Fruit fly (Drosophila melanogaster) whole organism, embryonic: Measurements from ENCODE around the gene CG34462.

ENCODE experiments used
- BtbVII ChIP-seq: fragments of 200-800 bp; sonication (Bioruptor generic); optimal IDR thresholded peaks from 3 replicates; lab custom pipeline; 2017; ENCODE audit warnings: missing biosample characterization, mild to moderate bottlenecking, missing genetic modification characterization
- CG10366 ChIP-seq: fragments of 200-800 bp; sonication (Bioruptor generic); IDR thresholded peaks from 2 replicates; pipeline ENCODE4 v1.3.6; 2022; ENCODE audit warnings: missing biosample characterization, missing genetic modification characterization
- CG10565 ChIP-seq: fragments of 200-800 bp; sonication (Bioruptor generic); optimal IDR thresholded peaks from 3 replicates; lab custom pipeline; 2016; ENCODE audit warnings: missing biosample characterization, mild to moderate bottlenecking, missing genetic modification characterization
- CG11093 ChIP-seq: fragments of 200-800 bp; sonication (Bioruptor generic); IDR thresholded peaks from 3 replicates; pipeline ENCODE4 v1.3.6; 2022; ENCODE audit warnings: missing biosample characterization, missing genetic modification characterization
- CG11560 ChIP-seq: fragments of 200-800 bp; sonication (Bioruptor generic); IDR thresholded peaks from 3 replicates; pipeline ENCODE4 v1.3.6; 2022; ENCODE audit warnings: missing biosample characterization, missing genetic modification characterization
- CG11696 ChIP-seq: fragments of 200-800 bp; sonication (Bioruptor generic); IDR thresholded peaks from 2 replicates; pipeline ENCODE4 v1.3.6; 2022; ENCODE audit warnings: missing biosample characterization, missing genetic modification characterization
- CG12769 ChIP-seq: fragments of 200-800 bp; sonication (Bioruptor generic); optimal IDR thresholded peaks from 2 replicates; lab custom pipeline; 2019; ENCODE audit warnings: missing biosample characterization, mild to moderate bottlenecking, missing genetic modification characterization, moderate library complexity
- CG13296 ChIP-seq: fragments of 200-800 bp; sonication (Bioruptor generic); optimal IDR thresholded peaks from 3 replicates; lab custom pipeline; 2018; ENCODE audit warnings: missing biosample characterization, mild to moderate bottlenecking, missing genetic modification characterization
- CG13624 ChIP-seq: fragments of 200-800 bp; sonication (Bioruptor generic); optimal IDR thresholded peaks from 2 replicates; lab custom pipeline; 2016; ENCODE audit warnings: missing biosample characterization, missing genetic modification characterization
- CG14965 ChIP-seq: fragments of 200-800 bp; sonication (Bioruptor generic); optimal IDR thresholded peaks from 2 replicates; lab custom pipeline; 2016; ENCODE audit warnings: missing biosample characterization, missing genetic modification characterization, borderline replicate concordance
- CG17361 ChIP-seq: fragments of 200-800 bp; sonication (Bioruptor generic); IDR thresholded peaks from 3 replicates; pipeline ENCODE4 v1.3.6; 2022; ENCODE audit warnings: missing biosample characterization, missing genetic modification characterization
- CG18764 ChIP-seq: fragments of 200-800 bp; sonication (Bioruptor generic); optimal IDR thresholded peaks from 3 replicates; lab custom pipeline; 2016; ENCODE audit warnings: missing biosample characterization, missing genetic modification characterization
- CG2199 ChIP-seq: fragments of 200-800 bp; sonication (Bioruptor generic); IDR thresholded peaks from 3 replicates; pipeline ENCODE4 v1.3.6; 2022; ENCODE audit warnings: missing biosample characterization, missing genetic modification characterization
- CG3065 ChIP-seq: fragments of 200-800 bp; sonication (Bioruptor generic); optimal IDR thresholded peaks from 2 replicates; lab custom pipeline; 2016; ENCODE audit warnings: missing biosample characterization, missing genetic modification characterization
- CG31365 ChIP-seq: fragments of 200-800 bp; sonication (Bioruptor generic); optimal IDR thresholded peaks from 2 replicates; lab custom pipeline; 2018; ENCODE audit warnings: missing biosample characterization, mild to moderate bottlenecking, missing genetic modification characterization
- CG3847 ChIP-seq: fragments of 200-800 bp; sonication (Bioruptor generic); IDR thresholded peaks from 2 replicates; pipeline ENCODE4 v1.3.6; 2022; ENCODE audit warnings: missing biosample characterization, missing genetic modification characterization
- CG42726 ChIP-seq: fragments of 200-800 bp; sonication (Bioruptor generic); IDR thresholded peaks from 2 replicates; pipeline ENCODE4 v1.3.6; 2022; ENCODE audit warnings: missing biosample characterization, missing genetic modification characterization; ENCODE audit not compliant: partially characterized antibody
- CG43689 ChIP-seq: fragments of 200-800 bp; sonication (Bioruptor generic); IDR thresholded peaks from 2 replicates; pipeline ENCODE4 v1.3.6; 2022; ENCODE audit warnings: missing biosample characterization, missing genetic modification characterization
- CG5953 ChIP-seq: fragments of 200-800 bp; sonication (Bioruptor generic); IDR thresholded peaks from 2 replicates; pipeline ENCODE4 v1.3.6; 2022; ENCODE audit warnings: missing biosample characterization, missing genetic modification characterization
- CG6791 ChIP-seq: fragments of 200-800 bp; sonication (Bioruptor generic); IDR thresholded peaks from 3 replicates; pipeline ENCODE4 v1.3.6; 2022; ENCODE audit warnings: missing biosample characterization, missing genetic modification characterization; ENCODE audit not compliant: partially characterized antibody
- CG7372 ChIP-seq: fragments of 200-800 bp; sonication (Bioruptor generic); IDR thresholded peaks from 2 replicates; pipeline ENCODE4 v1.3.6; 2022; ENCODE audit warnings: missing biosample characterization, missing genetic modification characterization
- CG7987 ChIP-seq: fragments of 200-800 bp; sonication (Bioruptor generic); optimal IDR thresholded peaks from 2 replicates; lab custom pipeline; 2018; ENCODE audit warnings: missing biosample characterization, mild to moderate bottlenecking, missing genetic modification characterization, moderate library complexity
- Fer1 ChIP-seq: fragments of 200-800 bp; sonication (Bioruptor generic); optimal IDR thresholded peaks from 2 replicates; lab custom pipeline; 2017; ENCODE audit warnings: missing biosample characterization, mild to moderate bottlenecking, missing genetic modification characterization
- Hr78 ChIP-seq, 2 experiments: fragments of 200-800 bp in 1 of 2; fragments of >200 bp in 1 of 2; sonication (Bioruptor generic) in 1 of 2; optimal IDR thresholded peaks; 2 replicates each; lab custom pipeline; 2017 to 2019; ENCODE audit warnings: missing biosample characterization in 2 of 2, missing genetic modification characterization in 2 of 2, mild to moderate bottlenecking in 1 of 2, moderate library complexity in 1 of 2
- Jarid2 ChIP-seq: fragments of 200-800 bp; sonication (Bioruptor generic); optimal IDR thresholded peaks from 3 replicates; lab custom pipeline; 2017; ENCODE audit warnings: mild to moderate bottlenecking, missing biosample characterization, missing genetic modification reagents, missing genetic modification characterization
- Kr ChIP-seq: fragments of 200-800 bp; sonication (Bioruptor generic); optimal IDR thresholded peaks from 2 replicates; lab custom pipeline; 2017; ENCODE audit warnings: missing biosample characterization, mild to moderate bottlenecking, missing genetic modification characterization
- Max ChIP-seq: fragments of 200-800 bp; sonication (Bioruptor generic); optimal IDR thresholded peaks from 2 replicates; lab custom pipeline; 2016; ENCODE audit warnings: missing biosample characterization, mild to moderate bottlenecking, missing genetic modification characterization
- Myb ChIP-seq: fragments of 200-800 bp; sonication (Bioruptor generic); optimal IDR thresholded peaks from 2 replicates; lab custom pipeline; 2016; ENCODE audit warnings: missing biosample characterization, missing genetic modification characterization
- Oaz ChIP-seq: fragments of 200-800 bp; sonication (Bioruptor generic); IDR thresholded peaks from 2 replicates; pipeline ENCODE4 v1.3.6; 2022; ENCODE audit warnings: missing biosample characterization, missing genetic modification characterization
- Sry-δ ChIP-seq: fragments of 200-800 bp; sonication (Bioruptor generic); optimal IDR thresholded peaks from 2 replicates; lab custom pipeline; 2016; ENCODE audit warnings: missing biosample characterization, missing genetic modification characterization
- ash1 ChIP-seq: fragments of 200-800 bp; sonication (Bioruptor generic); optimal IDR thresholded peaks from 2 replicates; lab custom pipeline; 2018; ENCODE audit warnings: missing biosample characterization, mild to moderate bottlenecking, missing genetic modification characterization
- bsh ChIP-seq, 2 experiments: fragments of 200-800 bp; sonication (Bioruptor generic); optimal IDR thresholded peaks; 2 replicates each; lab custom pipeline; 2017 to 2018; ENCODE audit warnings: mild to moderate bottlenecking in 2 of 2, missing biosample characterization in 2 of 2, missing genetic modification characterization in 2 of 2, moderate library complexity in 1 of 2
- cad ChIP-seq: fragments of >200 bp; optimal IDR thresholded peaks from 2 replicates; lab custom pipeline; 2017; ENCODE audit warnings: missing biosample characterization, missing genetic modification characterization
- chm ChIP-seq: fragments of 200-800 bp; sonication (Bioruptor generic); IDR thresholded peaks from 2 replicates; pipeline ENCODE4 v1.3.6; 2022; ENCODE audit warnings: missing biosample characterization, missing genetic modification characterization
- crc ChIP-seq: fragments of 200-800 bp; sonication (Bioruptor generic); optimal IDR thresholded peaks from 2 replicates; lab custom pipeline; 2016; ENCODE audit warnings: missing biosample characterization, missing genetic modification characterization
- croc ChIP-seq: fragments of 200-800 bp; sonication (Bioruptor generic); conservative IDR thresholded peaks from 3 replicates; pipeline ENCODE4 v1.3.6; 2022; ENCODE audit warnings: missing biosample characterization, missing genetic modification characterization
- dati ChIP-seq: fragments of 200-800 bp; sonication (Bioruptor generic); IDR thresholded peaks from 2 replicates; pipeline ENCODE4 v1.3.6; 2022; ENCODE audit warnings: missing biosample characterization, missing genetic modification characterization
- dmrt99B ChIP-seq: fragments of 200-800 bp; sonication (Bioruptor generic); optimal IDR thresholded peaks from 2 replicates; lab custom pipeline; 2018; ENCODE audit warnings: missing biosample characterization, mild to moderate bottlenecking, missing genetic modification characterization, moderate library complexity
- exex ChIP-seq: fragments of 200-800 bp; sonication (Bioruptor generic); optimal IDR thresholded peaks from 4 replicates; lab custom pipeline; 2018; ENCODE audit warnings: missing biosample characterization, mild to moderate bottlenecking, missing genetic modification characterization, moderate library complexity
- h ChIP-seq: fragments of >200 bp; optimal IDR thresholded peaks from 2 replicates; lab custom pipeline; 2017
- insv ChIP-seq, 2 experiments: fragments of 200-800 bp; sonication (Bioruptor generic); optimal IDR thresholded peaks; 3 replicates each; lab custom pipeline; 2016 to 2018; ENCODE audit warnings: missing biosample characterization in 2 of 2, missing genetic modification characterization in 2 of 2
- ken ChIP-seq: fragments of 200-800 bp; sonication (Bioruptor generic); IDR thresholded peaks from 3 replicates; pipeline ENCODE4 v1.3.6; 2022; ENCODE audit warnings: missing biosample characterization, missing genetic modification characterization
- knrl ChIP-seq: fragments of 200-800 bp; sonication (Bioruptor generic); IDR thresholded peaks from 3 replicates; pipeline ENCODE4 v1.3.6; 2022; ENCODE audit warnings: missing biosample characterization, missing genetic modification characterization; ENCODE audit not compliant: partially characterized antibody
- mam ChIP-seq: fragments of 200-800 bp; sonication (Bioruptor generic); optimal IDR thresholded peaks from 3 replicates; lab custom pipeline; 2016; ENCODE audit warnings: missing biosample characterization, missing genetic modification characterization
- pb ChIP-seq: fragments of 200-800 bp; sonication (Bioruptor generic); optimal IDR thresholded peaks from 3 replicates; lab custom pipeline; 2016; ENCODE audit warnings: missing biosample characterization, missing genetic modification characterization
- pfk ChIP-seq: fragments of 200-800 bp; sonication (Bioruptor generic); optimal IDR thresholded peaks from 2 replicates; lab custom pipeline; 2018; ENCODE audit warnings: missing biosample characterization, mild to moderate bottlenecking, missing genetic modification characterization, moderate library complexity
- salm ChIP-seq: fragments of 200-800 bp; sonication (Bioruptor generic); optimal IDR thresholded peaks from 2 replicates; lab custom pipeline; 2018; ENCODE audit warnings: missing biosample characterization, mild to moderate bottlenecking, missing genetic modification characterization
- sqz ChIP-seq: fragments of 200-800 bp; sonication (Bioruptor generic); optimal IDR thresholded peaks from 3 replicates; lab custom pipeline; 2018; ENCODE audit warnings: missing biosample characterization, mild to moderate bottlenecking, missing genetic modification characterization
- tx ChIP-seq: fragments of 200-800 bp; sonication (Bioruptor generic); optimal IDR thresholded peaks from 2 replicates; lab custom pipeline; 2016; ENCODE audit warnings: missing biosample characterization, missing genetic modification characterization

The CG34462 gene

DNA sequence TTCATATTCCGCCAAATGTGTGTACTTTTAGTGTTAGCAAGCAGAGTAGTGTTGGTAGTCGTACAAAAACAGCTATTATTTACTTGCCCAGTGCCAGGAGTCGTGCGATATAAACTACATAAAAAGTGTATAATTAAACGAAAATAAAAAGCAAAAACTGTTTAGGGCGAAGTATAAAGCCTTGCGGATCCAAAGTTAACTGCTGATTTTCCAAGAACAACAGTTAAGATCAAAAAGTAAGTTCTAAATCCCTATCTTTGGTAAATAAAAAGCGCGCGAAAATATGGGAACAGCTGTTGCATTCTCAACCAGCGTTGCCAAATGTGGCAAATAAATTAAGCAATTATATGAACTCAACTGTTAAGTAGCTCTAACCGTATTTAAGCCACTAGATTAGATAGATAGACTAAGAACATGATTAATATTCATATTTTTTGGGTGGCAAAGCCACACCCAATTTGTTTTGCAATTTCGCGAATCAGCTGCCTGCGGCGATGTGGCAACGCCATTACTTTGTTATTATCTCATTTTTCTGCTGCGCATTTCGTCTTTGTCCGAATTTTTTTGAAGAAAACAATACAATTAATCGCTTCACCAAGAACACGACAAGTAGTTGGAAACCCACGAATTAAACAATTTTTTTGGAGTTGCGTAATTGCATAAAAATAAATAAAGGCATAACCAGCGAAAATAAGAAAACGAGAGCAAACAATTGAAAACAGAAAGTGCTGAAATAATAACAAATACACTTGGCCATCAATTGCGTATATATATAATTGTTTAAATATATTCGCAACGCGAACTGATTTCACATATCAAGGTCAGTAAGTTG is 12.1 kb downstream of the CG34462 start, which contains the start of the genes Prim1 and CG7083 (continued):
- TF ChIP-seq pb (GFP tag; lab: Kevin White, UChicago) (peak; percentile 21), Hr78 (GFP tag; optimal IDR thresholded peaks at IDR 0.05; lab: Kevin White, UChicago) (no peak), CG12769 (tag; lab: Kevin White, UChicago) (no peak), mam (GFP tag; lab: Kevin White, UChicago) (peak; percentile 69), pfk (GFP tag; lab: Kevin White, UChicago) (no peak), salm (tag; lab: Kevin White, UChicago) (peak; percentile 20), CG17361 (peak; percentile 60; the same call in 2 of the 3 replicates), CG6791 (no peak), BtbVII (GFP tag; lab: Kevin White, UChicago) (peak; percentile 44), ken (0 out of 3 replicates have a peak, but pooled peaks have one; percentile 35), Kr (GFP tag; lab: Kevin White, UChicago) (no peak), knrl (GFP tag; lab: Robert Waterston, UW) (no peak), CG13624 (GFP tag; lab: Kevin White, UChicago) (peak; percentile 97), CG7372 (GFP tag; lab: Robert Waterston, UW) (no peak), Sry-δ (peak; percentile 63), Myb (GFP tag; lab: Kevin White, UChicago) (peak; percentile 55), CG2199 (no peak), CG10366 (GFP tag; lab: Robert Waterston, UW) (peak; percentile 12; the same call in 1 of the 2 replicates), h (lab: Kevin White, UChicago) (no peak), CG43689 (no peak), tx (GFP tag; lab: Kevin White, UChicago) (peak; percentile 66), CG13296 (GFP tag; lab: Kevin White, UChicago) (peak; percentile 53), CG31365 (tag; lab: Kevin White, UChicago) (no peak), CG11093 (GFP tag; lab: Robert Waterston, UW) (no peak), chm (GFP tag; lab: Robert Waterston, UW) (no peak), CG42726 (GFP tag; lab: Robert Waterston, UW) (no peak), CG11560 (tag; lab: Robert Waterston, UW) (no peak), Max (peak; percentile 72), exex (peak; percentile 35), CG3065 (GFP tag; lab: Kevin White, UChicago) (no peak), sqz (no peak), CG11696 (GFP tag; lab: Robert Waterston, UW) (no peak), CG5953 (GFP tag; lab: Robert Waterston, UW) (no peak), ash1 (GFP tag; lab: Kevin White, UChicago) (no peak), Fer1 (GFP tag; lab: Kevin White, UChicago) (peak; percentile 59), insv (GFP tag; optimal IDR thresholded peaks at IDR 0.05; lab: Kevin White, UChicago) (peak in 1 of 2 experiments; percentile 55), bsh (GFP tag; optimal IDR thresholded peaks at IDR 0.05; lab: Kevin White, UChicago) (peak in 1 of 2 experiments; percentile 54), Oaz (GFP tag; lab: Robert Waterston, UW) (no peak), CG3847 (GFP tag; lab: Robert Waterston, UW) (no peak; the same call in 1 of the 2 replicates), Jarid2 (GFP tag; lab: Kevin White, UChicago) (no peak), cad (GFP tag; lab: Kevin White, UChicago) (no peak), CG14965 (no peak), crc (GFP tag; lab: Kevin White, UChicago) (peak; percentile 35), dati (no peak), CG18764 (GFP tag; lab: Kevin White, UChicago) (peak; percentile 29), dmrt99B (no peak), CG10565 (GFP tag; lab: Kevin White, UChicago) (no peak), croc (GFP tag; lab: Robert Waterston, UW) (no peak), CG7987 (GFP tag; lab: Kevin White, UChicago) (no peak)
